Fruit fly (Drosophila melanogaster): Measurements from ENCODE around the gene Manf.

DNA sequence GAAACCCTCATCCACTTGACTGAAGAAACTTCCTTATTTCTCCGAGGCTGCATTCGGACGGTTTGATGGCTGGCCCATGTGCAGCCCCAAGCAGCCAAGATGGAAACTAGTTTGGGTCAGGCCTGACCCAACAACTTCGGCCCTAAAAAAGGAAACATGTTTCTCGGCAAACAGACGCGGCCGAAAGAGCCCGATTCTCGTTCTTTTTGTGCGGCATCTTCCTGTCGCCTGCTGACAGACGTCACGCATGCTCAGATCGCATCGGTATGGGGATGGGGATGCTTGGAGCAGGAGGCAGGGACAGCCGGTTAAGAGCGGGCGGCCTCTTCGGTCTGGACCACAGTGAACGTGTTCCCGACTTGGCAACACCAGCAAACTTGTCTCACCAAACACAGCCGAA, 32.5 kb upstream of the Manf start:
- TF ChIP-seq ara (GFP tag; IDR thresholded peaks at IDR 0.05) (no peak), stc (GFP tag; IDR thresholded peaks at IDR 0.05) (no peak), Side (GFP tag; optimal IDR thresholded peaks at IDR 0.05) (no peak), Sox102F (GFP tag; optimal IDR thresholded peaks at IDR 0.05) (no peak), Ravus (GFP tag; IDR thresholded peaks at IDR 0.05) (no peak), Taf1 (GFP tag; IDR thresholded peaks at IDR 0.05) (no peak), CG13287 (GFP tag; IDR thresholded peaks at IDR 0.05; ENCODE audit: partially characterized antibody) (no peak), CG7839 (tag; optimal IDR thresholded peaks at IDR 0.05) (no peak), psq (GFP tag; optimal IDR thresholded peaks at IDR 0.05) (no peak), ERR (GFP tag; optimal IDR thresholded peaks at IDR 0.05) (no peak), CG4282 (GFP tag; optimal IDR thresholded peaks at IDR 0.05) (no peak), CG12155 (GFP tag; optimal IDR thresholded peaks at IDR 0.05) (no peak), tup (GFP tag; optimal IDR thresholded peaks at IDR 0.05) (no peak), CG2129 (GFP tag; IDR thresholded peaks at IDR 0.05; ENCODE audit: partially characterized antibody) (no peak)
